Worm (Caenorhabditis elegans) whole organism, young adult: Measurements from ENCODE around the gene C25D7.15.

Experiments used
- B0019.2 ChIP-seq: fragments of 200-800 bp; sonication (Bioruptor generic); conservative IDR thresholded peaks from 2 replicates; pipeline ENCODE4 v1.3.6; 2022; ENCODE audit warnings: missing genetic modification reagents, missing genetic modification characterization, missing compliant biosample characterization
- C06A6.2 ChIP-seq: fragments of 200-800 bp; sonication (Bioruptor generic); conservative IDR thresholded peaks from 2 replicates; pipeline ENCODE4 v1.3.6; 2022; ENCODE audit warnings: missing genetic modification characterization, missing compliant biosample characterization
- F22D6.2 ChIP-seq: sonication (generic microtip); optimal IDR thresholded peaks from 2 replicates; lab custom pipeline; 2016; ENCODE audit warnings: mild to moderate bottlenecking, missing genetic modification characterization, missing compliant biosample characterization
- F23B12.7 ChIP-seq: sonication (generic microtip); optimal IDR thresholded peaks from 2 replicates; lab custom pipeline; 2017; ENCODE audit warnings: missing genetic modification characterization, mild to moderate bottlenecking, missing compliant biosample characterization, antibody characterized with exemption, moderate library complexity; ENCODE audit not compliant: insufficient read depth
- F33H1.4 ChIP-seq: fragments of 200-800 bp; sonication (Bioruptor generic); IDR thresholded peaks from 2 replicates; pipeline ENCODE4 v1.3.6; 2022; ENCODE audit warnings: missing genetic modification reagents, missing genetic modification characterization, missing compliant biosample characterization
- F57A8.1 ChIP-seq: fragments of 200-800 bp; sonication (Bioruptor generic); optimal IDR thresholded peaks from 2 replicates; lab custom pipeline; 2018; ENCODE audit warnings: mild to moderate bottlenecking, missing genetic modification characterization, moderate library complexity, missing compliant biosample characterization
- K12H6.12 ChIP-seq: fragments of 200-800 bp; sonication (Bioruptor generic); optimal IDR thresholded peaks from 2 replicates; lab custom pipeline; 2018; ENCODE audit warnings: mild to moderate bottlenecking, missing genetic modification characterization, missing compliant biosample characterization
- Y56A3A.18 ChIP-seq: fragments of 200-800 bp; sonication (Bioruptor generic); IDR thresholded peaks from 2 replicates; pipeline ENCODE4 v1.3.6; 2022; ENCODE audit warnings: missing genetic modification reagents, missing genetic modification characterization, missing compliant biosample characterization
- Y95B8A.8 ChIP-seq: fragments of 200-800 bp; sonication (Bioruptor generic); IDR thresholded peaks from 2 replicates; pipeline ENCODE4 v1.3.6; 2022; ENCODE audit warnings: missing genetic modification reagents, missing genetic modification characterization, missing compliant biosample characterization
- ZK185.1 ChIP-seq: sonication (generic microtip); optimal IDR thresholded peaks from 2 replicates; lab custom pipeline; 2016; ENCODE audit warnings: mild to moderate bottlenecking, missing genetic modification characterization, missing compliant biosample characterization; ENCODE audit not compliant: poor library complexity, severe bottlenecking
- akir-1 ChIP-seq: fragments of 200-800 bp; sonication (Bioruptor generic); optimal IDR thresholded peaks from 2 replicates; lab custom pipeline; 2018; ENCODE audit warnings: mild to moderate bottlenecking, missing genetic modification characterization, moderate library complexity, missing compliant biosample characterization
- attf-6 ChIP-seq: fragments of 200-800 bp; sonication (Bioruptor generic); IDR thresholded peaks from 2 replicates; pipeline ENCODE4 v1.3.6; 2022; ENCODE audit warnings: missing genetic modification reagents, missing genetic modification characterization, missing compliant biosample characterization
- ccch-3 ChIP-seq: fragments of 200-800 bp; sonication (Bioruptor generic); optimal IDR thresholded peaks from 2 replicates; lab custom pipeline; 2018; ENCODE audit warnings: mild to moderate bottlenecking, missing genetic modification characterization, missing compliant biosample characterization
- cebp-1 ChIP-seq, 2 experiments: fragments of 200-800 bp in 1 of 2; sonication (Bioruptor generic) in 1 of 2; sonication (generic microtip) in 1 of 2; IDR thresholded peaks in 1 of 2; optimal IDR thresholded peaks in 1 of 2; 2 replicates each; pipeline versions ENCODE4 v1.3.6 to Lab custom; 2017 to 2022; ENCODE audit warnings: missing compliant biosample characterization in 2 of 2, missing genetic modification characterization in 2 of 2, mild to moderate bottlenecking in 1 of 2, missing genetic modification reagents in 1 of 2, moderate library complexity in 1 of 2
- ceh-58 ChIP-seq: fragments of 200-800 bp; sonication (Bioruptor generic); IDR thresholded peaks from 2 replicates; pipeline ENCODE4 v1.3.6; 2022; ENCODE audit warnings: missing genetic modification characterization, missing compliant biosample characterization
- ceh-79 ChIP-seq: sonication (generic microtip); optimal IDR thresholded peaks from 2 replicates; lab custom pipeline; 2017; ENCODE audit warnings: mild to moderate bottlenecking, missing genetic modification characterization, missing compliant biosample characterization
- chd-7 ChIP-seq: sonication (generic microtip); optimal IDR thresholded peaks from 2 replicates; lab custom pipeline; 2016; ENCODE audit warnings: mild to moderate bottlenecking, missing genetic modification characterization, moderate library complexity, missing compliant biosample characterization
- dox-1 ChIP-seq: fragments of 200-800 bp; sonication (Bioruptor generic); IDR thresholded peaks from 2 replicates; pipeline ENCODE4 v1.3.6; 2022; ENCODE audit warnings: missing genetic modification reagents, missing genetic modification characterization, missing compliant biosample characterization
- efl-1 ChIP-seq: fragments of 150-350 bp; optimal IDR thresholded peaks from 2 replicates; lab custom pipeline; 2014; ENCODE audit warnings: missing biosample characterization, missing genetic modification reagents, missing genetic modification characterization
- egrh-3 ChIP-seq: fragments of 200-800 bp; sonication (Bioruptor generic); IDR thresholded peaks from 2 replicates; pipeline ENCODE4 v1.3.6; 2022; ENCODE audit warnings: missing genetic modification reagents, missing genetic modification characterization, missing compliant biosample characterization
- ekl-4 ChIP-seq: fragments of 200-800 bp; sonication (Bioruptor generic); IDR thresholded peaks from 2 replicates; pipeline ENCODE4 v1.3.6; 2022; ENCODE audit warnings: missing genetic modification reagents, missing genetic modification characterization, missing compliant biosample characterization
- lin-26 ChIP-seq: fragments of 200-800 bp; sonication (Bioruptor generic); IDR thresholded peaks from 2 replicates; pipeline ENCODE4 v1.3.6; 2022; ENCODE audit warnings: missing genetic modification reagents, missing genetic modification characterization, missing compliant biosample characterization
- lin-35 ChIP-seq, 3 experiments: fragments of 150-350 bp in 2 of 3; sonication (generic microtip) in 1 of 3; optimal IDR thresholded peaks; 2 replicates each; lab custom pipeline; 2014 to 2018; ENCODE audit warnings: missing biosample characterization in 3 of 3, missing genetic modification characterization in 3 of 3, missing genetic modification reagents in 3 of 3
- lsl-1 ChIP-seq: fragments of 200-800 bp; sonication (Bioruptor generic); optimal IDR thresholded peaks from 2 replicates; lab custom pipeline; 2018; ENCODE audit warnings: mild to moderate bottlenecking, missing genetic modification characterization, moderate library complexity, missing compliant biosample characterization
- madf-3 ChIP-seq: fragments of 200-800 bp; sonication (Bioruptor generic); IDR thresholded peaks from 2 replicates; pipeline ENCODE4 v1.3.6; 2022; ENCODE audit warnings: missing genetic modification reagents, missing genetic modification characterization, missing compliant biosample characterization
- mcd-1 ChIP-seq: fragments of 200-800 bp; sonication (Bioruptor generic); IDR thresholded peaks from 2 replicates; pipeline ENCODE4 v1.3.6; 2022; ENCODE audit warnings: missing genetic modification reagents, missing genetic modification characterization, missing compliant biosample characterization
- mel-28 ChIP-seq: sonication (generic microtip); optimal IDR thresholded peaks from 2 replicates; lab custom pipeline; 2016; ENCODE audit warnings: borderline replicate concordance, mild to moderate bottlenecking, missing genetic modification characterization, missing compliant biosample characterization
- nfya-1 ChIP-seq: sonication (generic microtip); optimal IDR thresholded peaks from 2 replicates; lab custom pipeline; 2017; ENCODE audit warnings: antibody characterized with exemption, missing compliant biosample characterization, missing genetic modification characterization, borderline replicate concordance; ENCODE audit not compliant: insufficient read depth
- nfya-2 ChIP-seq: fragments of 200-800 bp; sonication (Bioruptor generic); IDR thresholded peaks from 2 replicates; pipeline ENCODE4 v1.3.6; 2022; ENCODE audit warnings: missing genetic modification reagents, missing genetic modification characterization, missing compliant biosample characterization
- nfyb-1 ChIP-seq: fragments of 200-800 bp; sonication (Bioruptor generic); IDR thresholded peaks from 2 replicates; pipeline ENCODE4 v1.3.6; 2022; ENCODE audit warnings: missing genetic modification reagents, missing genetic modification characterization, missing compliant biosample characterization
- nhr-27 ChIP-seq: fragments of 200-800 bp; sonication (Bioruptor generic); optimal IDR thresholded peaks from 2 replicates; lab custom pipeline; 2018; ENCODE audit warnings: mild to moderate bottlenecking, missing genetic modification characterization, moderate library complexity, missing compliant biosample characterization
- pha-4 ChIP-seq: fragments of 150-350 bp; sonication (generic microtip); optimal IDR thresholded peaks from 2 replicates; lab custom pipeline; 2014; ENCODE audit warnings: missing biosample characterization, missing genetic modification reagents, missing genetic modification characterization
- rpc-1 ChIP-seq, 2 experiments: fragments of 150-350 bp in 1 of 2; sonication (generic microtip) in 1 of 2; optimal IDR thresholded peaks; 2 replicates each; lab custom pipeline; 2014 to 2018; ENCODE audit warnings: missing biosample characterization in 1 of 2, missing genetic modification characterization in 1 of 2, missing genetic modification reagents in 1 of 2, missing genotype in 1 of 2
- sea-2 ChIP-seq: fragments of 200-800 bp; sonication (Bioruptor generic); IDR thresholded peaks from 2 replicates; pipeline ENCODE4 v1.3.6; 2022; ENCODE audit warnings: missing genetic modification characterization, missing compliant biosample characterization
- tbp1 ChIP-seq: fragments of 200-800 bp; sonication (Bioruptor generic); optimal IDR thresholded peaks from 2 replicates; lab custom pipeline; 2018; ENCODE audit warnings: mild to moderate bottlenecking, missing genetic modification characterization, missing compliant biosample characterization
- tlf-1 ChIP-seq: fragments of 200-800 bp; sonication (Bioruptor generic); optimal IDR thresholded peaks from 2 replicates; lab custom pipeline; 2018; ENCODE audit warnings: mild to moderate bottlenecking, missing genetic modification characterization, missing compliant biosample characterization
- unc-130 ChIP-seq: sonication (generic microtip); optimal IDR thresholded peaks from 2 replicates; lab custom pipeline; 2016; ENCODE audit warnings: missing genetic modification reagents, missing genetic modification characterization, missing compliant biosample characterization
- ztf-18 ChIP-seq: sonication (generic microtip); optimal IDR thresholded peaks from 2 replicates; lab custom pipeline; 2016; ENCODE audit warnings: missing genotype, mild to moderate bottlenecking, missing genetic modification characterization, missing compliant biosample characterization
- ztf-22 ChIP-seq: fragments of 200-800 bp; sonication (Bioruptor generic); optimal IDR thresholded peaks from 2 replicates; lab custom pipeline; 2018; ENCODE audit warnings: mild to moderate bottlenecking, missing genetic modification characterization, moderate library complexity, missing compliant biosample characterization
- ztf-25 ChIP-seq: fragments of 200-800 bp; sonication (Bioruptor generic); IDR thresholded peaks from 2 replicates; pipeline ENCODE4 v1.3.6; 2022; ENCODE audit warnings: missing genetic modification reagents, missing genetic modification characterization, missing compliant biosample characterization

The C25D7.15 gene

DNA sequence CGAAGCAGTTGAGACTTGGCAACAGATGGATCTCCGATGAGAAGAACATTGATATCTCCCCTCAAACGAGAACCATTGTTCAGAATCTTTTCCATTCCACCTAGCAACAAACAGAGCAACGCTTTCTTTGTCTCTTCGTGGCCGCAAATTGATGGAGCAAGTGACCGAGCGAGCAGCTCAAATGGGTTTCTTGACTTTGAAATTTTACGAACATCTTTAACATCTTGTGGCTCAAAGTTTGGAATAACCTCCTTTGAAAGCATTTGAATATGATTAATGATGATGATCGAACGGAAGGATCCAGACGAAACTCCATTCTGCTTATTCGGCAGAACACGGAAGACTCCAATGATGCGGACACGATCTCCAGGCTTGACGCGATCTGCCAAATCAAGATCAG lies 1.2 kb upstream of the C25D7.15 start:
- TF ChIP-seq akir-1 (GFP tag; lab: Kevin White, UChicago) (no peak), attf-6 (GFP tag; lab: Robert Waterston, UW) (no peak), chd-7 (tag; lab: Kevin White, UChicago) (no peak), tlf-1 (no peak), C06A6.2 (GFP tag; lab: Robert Waterston, UW) (no peak), Y56A3A.18 (GFP tag; lab: Robert Waterston, UW) (no peak), ZK185.1 (tag; lab: Kevin White, UChicago) (no peak), ekl-4 (GFP tag; lab: Robert Waterston, UW) (no peak), rpc-1 (optimal IDR thresholded peaks at IDR 0.05; lab: Kevin White, UChicago) (no peak), rpc-1 (tag; optimal IDR thresholded peaks at IDR 0.05; lab: Kevin White, UChicago) (no peak), unc-130 (GFP tag; lab: Kevin White, UChicago) (no peak), nfya-1 (tag; lab: Kevin White, UChicago) (no peak), nfya-2 (GFP tag; lab: Robert Waterston, UW) (no peak), sea-2 (no peak), K12H6.12 (no peak), ztf-22 (GFP tag; lab: Kevin White, UChicago) (no peak)

ce11 chrV:15058965-15059364 lies 643 bp upstream of the C25D7.15 start:
- TF ChIP-seq ccch-3 (GFP tag; lab: Kevin White, UChicago) (no peak), lin-26 (GFP tag; lab: Robert Waterston, UW) (peak; percentile 60; the same call in 1 of the 2 replicates)

DNA sequence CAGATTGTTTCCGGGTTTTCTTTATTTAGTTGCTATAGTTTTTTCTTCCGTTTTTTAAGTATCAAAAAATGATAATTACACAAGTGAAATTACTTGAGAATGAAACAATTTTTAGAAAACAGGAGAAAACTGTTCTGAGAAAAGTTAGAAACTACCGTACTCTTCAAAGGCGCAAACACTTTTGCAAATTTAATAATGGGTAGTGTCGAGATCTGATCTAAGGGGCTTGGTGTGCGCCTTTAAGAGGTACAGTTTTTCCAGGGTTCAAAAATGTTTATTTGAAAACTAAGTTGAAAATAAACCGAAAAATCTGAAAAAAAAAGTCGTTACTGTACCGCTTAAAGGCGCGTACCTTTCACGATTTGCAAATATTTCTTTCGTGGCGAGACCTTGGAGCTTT lies 987 bp downstream of the C25D7.15 start:
- TF ChIP-seq F22D6.2 (tag; lab: Kevin White, UChicago) (no peak), chd-7 (tag; lab: Kevin White, UChicago) (no peak), nhr-27 (tag; lab: Kevin White, UChicago) (no peak), egrh-3 (GFP tag; lab: Robert Waterston, UW) (no peak), madf-3 (no peak), F33H1.4 (GFP tag; lab: Robert Waterston, UW) (peak; percentile 55; the same call in 1 of the 2 replicates), lin-35 (GFP tag; optimal IDR thresholded peaks at IDR 0.05; lab: Kevin White, UChicago) (no peak), lsl-1 (GFP tag; lab: Kevin White, UChicago) (peak; percentile 77)

ce11 chrV:15063987-15064386 lies 4.4 kb downstream of the C25D7.15 start, which contains the start of gene rap-2:
Gene rap-2, minus strand, starts transcription at chrV:15064087.
- TF ChIP-seq chd-7 (tag; lab: Kevin White, UChicago) (no peak), efl-1 (GFP tag; lab: Kevin White, UChicago) (no peak), ztf-25 (no peak), B0019.2 (GFP tag; lab: Robert Waterston, UW) (no peak), pha-4 (no peak)

DNA sequence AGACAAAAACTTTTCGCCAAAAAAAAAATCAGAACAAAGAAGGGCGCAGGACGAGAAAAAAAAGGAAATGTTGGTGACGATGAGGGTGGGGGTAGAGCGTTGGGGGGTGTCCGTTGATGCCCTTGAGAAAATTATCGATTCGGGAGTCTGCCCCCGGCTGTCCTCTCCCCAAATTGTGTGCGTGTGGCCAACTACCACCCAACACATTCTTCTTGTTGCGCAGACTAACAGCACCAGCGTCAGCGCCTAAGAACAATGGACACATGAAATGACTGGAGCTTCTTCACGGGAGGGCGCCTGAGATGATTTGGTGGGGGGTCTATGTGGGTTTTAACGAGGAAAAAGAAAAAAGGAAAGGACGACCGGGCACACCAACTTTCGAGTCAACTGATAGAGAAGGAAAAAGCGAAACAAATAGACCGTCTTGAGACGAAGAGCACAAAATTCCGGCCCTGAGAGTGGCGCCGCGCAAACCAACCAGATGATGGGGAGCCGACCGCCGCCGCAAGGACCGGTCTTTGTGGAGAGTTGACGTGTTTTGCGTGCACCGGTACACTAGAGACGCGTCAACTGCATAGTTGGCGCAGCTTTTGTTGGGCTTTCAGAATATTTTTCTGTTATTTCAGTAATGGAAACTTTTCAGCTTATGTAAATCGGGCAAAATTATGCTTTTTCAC lies 5.6 kb downstream of the C25D7.15 start, which contains the start of gene C25D7.9:
Gene C25D7.9, plus strand, starts transcription at position 68 of the 677 bp plus-strand sequence.
- no peak for TF ChIP-seq mel-28 (tag; lab: Kevin White, UChicago)
- TF ChIP-seq ceh-58 (GFP tag; lab: Robert Waterston, UW): no peak
- TF ChIP-seq cebp-1 (GFP tag; IDR thresholded peaks at IDR 0.05; lab: Robert Waterston, UW): no peak
- TF ChIP-seq cebp-1 (tag; optimal IDR thresholded peaks at IDR 0.05; lab: Kevin White, UChicago): peak; percentile 22
- TF ChIP-seq ceh-79 (tag; lab: Kevin White, UChicago): no peak
- TF ChIP-seq Y95B8A.8 (GFP tag; lab: Robert Waterston, UW): no peak
- no peak for TF ChIP-seq tbp1 (GFP tag; lab: Kevin White, UChicago)
- TF ChIP-seq egrh-3 (GFP tag; lab: Robert Waterston, UW): 0 out of 2 replicates have a peak, but pooled peaks have one; percentile 11
- no peak for TF ChIP-seq nfyb-1 (GFP tag; lab: Robert Waterston, UW)
- TF ChIP-seq ccch-3 (GFP tag; lab: Kevin White, UChicago): no peak
- no peak for TF ChIP-seq F57A8.1 (GFP tag; lab: Kevin White, UChicago)
- TF ChIP-seq dox-1 (GFP tag; lab: Robert Waterston, UW): peak; percentile 62
- peak; percentile 84 for TF ChIP-seq ztf-18 (tag; lab: Kevin White, UChicago)
- no peak for TF ChIP-seq F23B12.7 (tag; lab: Kevin White, UChicago)
- peak; percentile 42; the same call in 1 of the 2 replicates for TF ChIP-seq mcd-1 (GFP tag; lab: Robert Waterston, UW)
